Worm (Caenorhabditis elegans) whole organism, L4/young adult: ENCODE measurements around the gene rcan-1.

Source experiments
- dao-5 ChIP-seq: sonication (generic microtip); optimal IDR thresholded peaks from 2 replicates; lab custom pipeline; 2016; ENCODE audit warnings: missing genotype, missing genetic modification characterization, moderate library complexity, missing compliant biosample characterization
- him-1 ChIP-seq: sonication (generic microtip); optimal IDR thresholded peaks from 2 replicates; lab custom pipeline; 2016; ENCODE audit warnings: missing genotype, missing genetic modification reagents, missing genetic modification characterization, missing compliant biosample characterization

DNA sequence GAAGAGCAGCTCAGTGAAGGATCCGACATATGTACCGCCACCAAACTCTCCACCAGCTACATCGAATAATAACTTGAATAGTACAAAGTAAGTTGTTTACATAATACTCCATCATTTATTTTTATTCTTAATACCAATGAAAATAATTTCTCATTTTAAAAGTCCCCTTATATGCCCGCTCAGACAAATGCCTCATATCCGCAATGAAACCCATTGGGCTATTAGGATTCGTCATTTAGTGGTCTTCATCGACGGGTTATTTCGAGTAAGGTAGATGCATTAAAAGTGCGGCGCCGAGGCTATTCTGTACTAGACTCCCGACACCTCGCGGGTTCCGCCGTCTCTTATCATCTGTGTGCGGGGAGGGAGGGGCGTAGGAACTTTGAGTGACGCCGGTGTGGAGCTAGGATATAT is 30.2 kb downstream of the rcan-1 start:
- TF ChIP-seq him-1 (tag; lab: Kevin White, UChicago) (no peak), dao-5 (tag; lab: Kevin White, UChicago) (no peak)
